Worm (Caenorhabditis elegans): ENCODE data around the gene T15B12.1.

ce11 chrIII:5290230-5290629, 2.3 kb downstream of the T15B12.1 start:
- TF ChIP-seq nhr-11 (tag; optimal IDR thresholded peaks at IDR 0.05): no peak
- TF ChIP-seq egl-27 (tag; optimal IDR thresholded peaks at IDR 0.05): no peak
- TF ChIP-seq snpc-4 (tag; optimal IDR thresholded peaks at IDR 0.05): no peak
- TF ChIP-seq elt-2 (tag; optimal IDR thresholded peaks at IDR 0.05): no peak
- TF ChIP-seq pqm-1 (tag; optimal IDR thresholded peaks at IDR 0.05): no peak
- no peak for TF ChIP-seq nhr-237 (tag; optimal IDR thresholded peaks at IDR 0.05)
- TF ChIP-seq skn-1 (tag; optimal IDR thresholded peaks at IDR 0.05): no peak
- no peak for TF ChIP-seq lsy-2 (tag; optimal IDR thresholded peaks at IDR 0.05)
